Fruit fly (Drosophila melanogaster) whole organism, wandering third instar larva: ENCODE results near the gene CG42784.
A peak's percentile ranks its signal among the peaks of the same experiment; 100 is the strongest.

ENCODE experiments used
- Abd-B ChIP-seq: fragments of >200 bp; optimal IDR thresholded peaks from 2 replicates; lab custom pipeline; 2017; ENCODE audit warnings: missing biosample characterization, missing genetic modification characterization
- CG32264 ChIP-seq: fragments of 200-800 bp; sonication (Bioruptor generic); optimal IDR thresholded peaks from 2 replicates; lab custom pipeline; 2016; ENCODE audit warnings: missing biosample characterization, missing genetic modification characterization
- CG9705 ChIP-seq: fragments of 200-800 bp; sonication (Bioruptor generic); optimal IDR thresholded peaks from 2 replicates; lab custom pipeline; 2018; ENCODE audit warnings: missing biosample characterization, mild to moderate bottlenecking, missing genetic modification characterization
- CrebA ChIP-seq: fragments of 200-800 bp; sonication (Bioruptor generic); optimal IDR thresholded peaks from 2 replicates; lab custom pipeline; 2016; ENCODE audit warnings: missing biosample characterization, mild to moderate bottlenecking, missing genetic modification characterization, borderline replicate concordance
- Dfd ChIP-seq: fragments of >200 bp; optimal IDR thresholded peaks from 2 replicates; lab custom pipeline; 2017; ENCODE audit warnings: missing biosample characterization, missing genetic modification characterization
- Dif ChIP-seq: fragments of 200-275, 200-300 bp; sonication (Bioruptor generic); optimal IDR thresholded peaks from 2 replicates; lab custom pipeline; 2018; ENCODE audit warnings: missing biosample characterization, missing genetic modification characterization; ENCODE audit not compliant: partially characterized antibody
- GATAd ChIP-seq: sonication (Bioruptor generic); optimal IDR thresholded peaks from 2 replicates; lab custom pipeline; 2016; ENCODE audit warnings: missing biosample characterization, missing genetic modification characterization
- HLH106 ChIP-seq: fragments of 200-800 bp; optimal IDR thresholded peaks from 3 replicates; lab custom pipeline; 2019; ENCODE audit warnings: missing biosample characterization, mild to moderate bottlenecking, missing genetic modification characterization, moderate library complexity
- Hnf4 ChIP-seq: fragments of 200-800 bp; sonication (Bioruptor generic); optimal IDR thresholded peaks from 2 replicates; lab custom pipeline; 2016; ENCODE audit warnings: missing biosample characterization, mild to moderate bottlenecking, missing genetic modification characterization
- Hr78 ChIP-seq: fragments of >200 bp; optimal IDR thresholded peaks from 2 replicates; lab custom pipeline; 2017; ENCODE audit warnings: missing biosample characterization, missing genetic modification characterization
- Hr83 ChIP-seq: fragments of 200-300 bp; sonication (Bioruptor generic); optimal IDR thresholded peaks from 2 replicates; lab custom pipeline; 2016; ENCODE audit warnings: missing biosample characterization, mild to moderate bottlenecking, missing genetic modification characterization, moderate library complexity; ENCODE audit not compliant: poor library complexity, severe bottlenecking
- Jra ChIP-seq: sonication (Bioruptor generic); optimal IDR thresholded peaks from 2 replicates; lab custom pipeline; 2016; ENCODE audit warnings: missing biosample characterization, missing genetic modification characterization
- Mio ChIP-seq: sonication (Bioruptor generic); optimal IDR thresholded peaks from 2 replicates; lab custom pipeline; 2016; ENCODE audit warnings: missing biosample characterization, missing genetic modification characterization
- Myc ChIP-seq: fragments of >200 bp; optimal IDR thresholded peaks from 2 replicates; lab custom pipeline; 2017
- N ChIP-seq: fragments of >200 bp; optimal IDR thresholded peaks from 2 replicates; lab custom pipeline; 2018; ENCODE audit warnings: missing biosample characterization, missing external identifiers, missing genetic modification characterization
- OdsH ChIP-seq: fragments of 200-800 bp; sonication (Bioruptor generic); optimal IDR thresholded peaks from 2 replicates; lab custom pipeline; 2016; ENCODE audit warnings: missing biosample characterization, mild to moderate bottlenecking, missing genetic modification characterization
- Rel ChIP-seq, 2 experiments: fragments of 200-800 bp; sonication (Bioruptor generic) in 1 of 2; optimal IDR thresholded peaks; 2 replicates in 1 of 2; 3 replicates in 1 of 2; lab custom pipeline; 2016 to 2019; ENCODE audit warnings: mild to moderate bottlenecking in 2 of 2, missing biosample characterization in 2 of 2, missing genetic modification characterization in 2 of 2, moderate library complexity in 1 of 2
- Sp1 ChIP-seq: fragments of 200-800 bp; sonication (Bioruptor generic); optimal IDR thresholded peaks from 3 replicates; lab custom pipeline; 2019; ENCODE audit warnings: missing biosample characterization, mild to moderate bottlenecking, missing genetic modification characterization, moderate library complexity
- Vsx2 ChIP-seq: fragments of 200-300, 225-300 bp; sonication (Bioruptor generic); optimal IDR thresholded peaks from 2 replicates; lab custom pipeline; 2018; ENCODE audit warnings: missing biosample characterization, missing genetic modification characterization; ENCODE audit not compliant: partially characterized antibody
- br ChIP-seq: fragments of 200-800 bp; sonication (Bioruptor generic); optimal IDR thresholded peaks from 2 replicates; lab custom pipeline; 2016; ENCODE audit warnings: missing biosample characterization, missing genetic modification characterization
- brk ChIP-seq: fragments of 200-800 bp; sonication (Bioruptor generic); optimal IDR thresholded peaks from 2 replicates; lab custom pipeline; 2016; ENCODE audit warnings: missing biosample characterization, mild to moderate bottlenecking, missing genetic modification characterization
- dl ChIP-seq, 2 experiments: fragments of 175-275, 200-275 bp in 1 of 2; fragments of 200-275 bp in 1 of 2; sonication (Bioruptor generic); optimal IDR thresholded peaks; lab custom pipeline; 2018; ENCODE audit warnings: mild to moderate bottlenecking in 2 of 2, missing biosample characterization in 2 of 2, missing genetic modification characterization in 2 of 2, moderate library complexity in 2 of 2; ENCODE audit not compliant: partially characterized antibody in 2 of 2, insufficient read depth in 1 of 2
- dmrt93B ChIP-seq: fragments of 200-800 bp; sonication (Bioruptor generic); optimal IDR thresholded peaks from 2 replicates; lab custom pipeline; 2018; ENCODE audit warnings: missing biosample characterization, mild to moderate bottlenecking, missing genetic modification characterization
- dsf ChIP-seq: sonication (Bioruptor generic); optimal IDR thresholded peaks from 2 replicates; lab custom pipeline; 2016; ENCODE audit warnings: missing biosample characterization, missing genetic modification characterization, borderline replicate concordance
- ey ChIP-seq: fragments of 200-800 bp; sonication (Bioruptor generic); optimal IDR thresholded peaks from 2 replicates; lab custom pipeline; 2016; ENCODE audit warnings: missing biosample characterization, missing genetic modification characterization
- foxo ChIP-seq, 2 experiments: fragments of 200-800 bp; sonication (Bioruptor generic); optimal IDR thresholded peaks; 2 replicates in 1 of 2; 3 replicates in 1 of 2; lab custom pipeline; 2016 to 2017; ENCODE audit warnings: missing biosample characterization in 2 of 2, missing genetic modification characterization in 2 of 2
- fru ChIP-seq: fragments of 200-800 bp; sonication (Bioruptor generic); optimal IDR thresholded peaks from 3 replicates; lab custom pipeline; 2016; ENCODE audit warnings: missing biosample characterization, mild to moderate bottlenecking, missing genetic modification characterization
- h ChIP-seq: fragments of 200-800 bp; sonication (Bioruptor generic); optimal IDR thresholded peaks from 3 replicates; lab custom pipeline; 2016; ENCODE audit warnings: missing biosample characterization, mild to moderate bottlenecking, missing genetic modification characterization
- jim ChIP-seq: fragments of 175-275, 200-325 bp; sonication (Bioruptor generic); optimal IDR thresholded peaks from 2 replicates; lab custom pipeline; 2016; ENCODE audit warnings: missing biosample characterization, mild to moderate bottlenecking, missing genetic modification characterization
- lola ChIP-seq: fragments of >200 bp; optimal IDR thresholded peaks from 2 replicates; lab custom pipeline; 2017; ENCODE audit warnings: missing biosample characterization, missing genetic modification characterization
- pan ChIP-seq: fragments of >200 bp; optimal IDR thresholded peaks from 2 replicates; lab custom pipeline; 2017
- psq ChIP-seq: fragments of 200-800 bp; sonication (Bioruptor generic); optimal IDR thresholded peaks from 3 replicates; lab custom pipeline; 2017; ENCODE audit warnings: missing biosample characterization, mild to moderate bottlenecking, missing genetic modification characterization, moderate library complexity
- rgr ChIP-seq: fragments of 200-800 bp; sonication (Bioruptor generic); optimal IDR thresholded peaks from 3 replicates; lab custom pipeline; 2016; ENCODE audit warnings: missing biosample characterization, mild to moderate bottlenecking, missing genetic modification characterization
- sage ChIP-seq: fragments of 200-800 bp; sonication (Bioruptor generic); optimal IDR thresholded peaks from 2 replicates; lab custom pipeline; 2016; ENCODE audit warnings: missing biosample characterization, mild to moderate bottlenecking, missing genetic modification characterization
- sv ChIP-seq: fragments of 200-800 bp; sonication (Bioruptor generic); optimal IDR thresholded peaks from 3 replicates; lab custom pipeline; 2016; ENCODE audit warnings: missing biosample characterization, missing genetic modification characterization
- tai ChIP-seq: sonication (Bioruptor generic); optimal IDR thresholded peaks from 2 replicates; lab custom pipeline; 2016; ENCODE audit warnings: missing biosample characterization, missing genetic modification characterization
- usp ChIP-seq: fragments of >200 bp; optimal IDR thresholded peaks from 2 replicates; lab custom pipeline; 2017; ENCODE audit warnings: missing biosample characterization, missing genetic modification characterization
- woc ChIP-seq: sonication (Bioruptor generic); optimal IDR thresholded peaks from 2 replicates; lab custom pipeline; 2016; ENCODE audit warnings: missing biosample characterization, mild to moderate bottlenecking, missing genetic modification characterization

Gene CG42784

DNA sequence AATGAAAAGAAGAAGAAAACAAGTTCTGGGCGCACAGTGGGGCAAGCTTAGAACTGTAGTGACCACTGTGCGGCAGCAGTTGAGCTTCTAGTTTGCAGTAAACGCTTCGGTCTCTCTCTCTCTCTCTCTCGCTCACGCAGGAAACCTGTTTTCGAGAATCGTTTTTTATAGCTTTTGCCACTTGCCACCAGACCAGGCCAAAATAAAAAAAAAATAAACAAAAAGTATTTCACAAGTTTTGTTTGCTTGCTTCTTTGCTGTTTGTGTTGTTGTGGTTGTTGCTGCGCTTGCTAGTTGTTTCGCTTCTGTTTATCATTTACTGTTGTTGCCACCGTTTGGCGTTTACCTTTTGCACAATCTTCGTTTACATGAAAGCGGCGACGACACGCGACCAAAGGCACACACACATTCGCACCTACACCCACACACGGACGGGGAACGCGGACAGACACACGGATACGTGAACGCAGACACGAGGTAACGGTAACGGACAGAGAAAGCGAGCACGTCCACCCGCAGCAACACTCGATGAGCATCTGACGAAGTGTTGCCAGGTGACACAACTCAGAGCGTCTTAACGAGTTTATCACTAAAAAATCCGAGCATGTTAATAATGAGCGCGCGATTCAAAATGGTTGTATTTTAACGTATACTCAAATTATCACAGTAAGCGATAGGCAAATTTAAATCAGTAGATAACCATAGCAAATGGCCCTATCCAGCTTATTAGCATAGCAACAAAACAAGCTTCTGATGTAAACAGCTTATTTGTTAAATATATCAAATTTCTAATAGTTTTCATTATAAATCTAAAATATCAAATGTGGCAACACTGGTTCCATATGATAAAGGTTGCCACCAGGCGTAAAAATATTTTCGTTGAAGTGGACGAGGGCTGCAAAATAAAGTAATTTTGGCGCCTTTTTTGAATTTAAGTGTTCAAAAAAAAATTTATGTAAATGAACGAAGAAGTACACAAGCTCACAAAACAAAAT lies 133.9 kb downstream of the CG42784 start, which contains the start of gene B4:
Gene B4 (minus strand): TSS at position 543 of the 995 bp plus-strand sequence.
- no peak for TF ChIP-seq lola (GFP tag; lab: Kevin White, UChicago)
- TF ChIP-seq pan (lab: Kevin White, UChicago), result no peak
- TF ChIP-seq dsf (GFP tag; lab: Kevin White, UChicago), result no peak
- TF ChIP-seq Vsx2 (GFP tag; lab: Kevin White, UChicago), result peak; percentile 61
- TF ChIP-seq h, result peak; percentile 93
- TF ChIP-seq rgr (GFP tag; lab: Kevin White, UChicago), result peak; percentile 56
- peak; percentile 72 for TF ChIP-seq jim
- no peak for TF ChIP-seq CG32264 (GFP tag; lab: Kevin White, UChicago)
- no peak for TF ChIP-seq OdsH
- TF ChIP-seq tai, result peak; percentile 46
- no peak for TF ChIP-seq Abd-B (GFP tag; lab: Kevin White, UChicago)
- peak; percentile 32 to 36 for TF ChIP-seq dl (GFP tag; optimal IDR thresholded peaks at IDR 0.05; lab: Kevin White, UChicago; ENCODE audit: insufficient read depth in 1 of 2, partially characterized antibody in 2 of 2)
- TF ChIP-seq psq (GFP tag; lab: Kevin White, UChicago), result peak; percentile 54
- TF ChIP-seq woc (GFP tag; lab: Kevin White, UChicago), result no peak
- TF ChIP-seq usp, result no peak
- TF ChIP-seq br, result peak; percentile 20
- TF ChIP-seq Myc, result no peak
- no peak for TF ChIP-seq sage (GFP tag; lab: Kevin White, UChicago)
- TF ChIP-seq sv (GFP tag; lab: Kevin White, UChicago), result peak; percentile 16
- no peak for TF ChIP-seq dmrt93B
- TF ChIP-seq N, result no peak
- TF ChIP-seq Hr83 (GFP tag; lab: Kevin White, UChicago), result peak; percentile 87
- no peak for TF ChIP-seq Rel (GFP tag; optimal IDR thresholded peaks at IDR 0.05; lab: Kevin White, UChicago)
- TF ChIP-seq Rel (tag; optimal IDR thresholded peaks at IDR 0.05; lab: Kevin White, UChicago), result peak; percentile 20
- TF ChIP-seq Dfd, result no peak
- peak; percentile 7 for TF ChIP-seq ey (GFP tag; lab: Kevin White, UChicago)
- TF ChIP-seq Hr78 (GFP tag; lab: Kevin White, UChicago), result no peak
- TF ChIP-seq Mio, result no peak
- TF ChIP-seq HLH106, result no peak
- TF ChIP-seq brk (GFP tag; lab: Kevin White, UChicago), result no peak
- TF ChIP-seq CrebA (GFP tag; lab: Kevin White, UChicago), result no peak
- TF ChIP-seq CG9705 (GFP tag; lab: Kevin White, UChicago), result no peak
- peak; percentile 30 for TF ChIP-seq Sp1 (GFP tag; lab: Kevin White, UChicago)
- no peak for TF ChIP-seq fru (GFP tag; lab: Kevin White, UChicago)
- TF ChIP-seq GATAd (GFP tag; lab: Kevin White, UChicago), result no peak
- peak in 1 of 2 experiments; percentile 1 for TF ChIP-seq foxo (GFP tag; optimal IDR thresholded peaks at IDR 0.05; lab: Kevin White, UChicago)
- TF ChIP-seq Hnf4 (GFP tag; lab: Kevin White, UChicago), result peak; percentile 42
- peak; percentile 70 for TF ChIP-seq Jra (GFP tag; lab: Kevin White, UChicago)
- peak; percentile 81 for TF ChIP-seq Dif (GFP tag; lab: Kevin White, UChicago)
